Worm (Caenorhabditis elegans) whole organism, L2 larva: ENCODE data around the gene K08D8.10.

Experiments
- aly-2 ChIP-seq: fragments of 150-350 bp; optimal IDR thresholded peaks from 2 replicates; lab custom pipeline; 2014; ENCODE audit warnings: missing biosample characterization, missing genetic modification characterization
- blmp-1 ChIP-seq: sonication (generic microtip); optimal IDR thresholded peaks from 2 replicates; lab custom pipeline; 2017; ENCODE audit warnings: missing genetic modification characterization, mild to moderate bottlenecking, missing compliant biosample characterization, antibody characterized with exemption, moderate library complexity; ENCODE audit not compliant: insufficient read depth
- egl-27 ChIP-seq: sonication (generic microtip); optimal IDR thresholded peaks from 3 replicates; lab custom pipeline; 2017; ENCODE audit warnings: missing biosample characterization, missing genetic modification reagents, missing genetic modification characterization
- fos-1 ChIP-seq: fragments of 150-350 bp; optimal IDR thresholded peaks from 2 replicates; lab custom pipeline; 2014; ENCODE audit warnings: missing biosample characterization, missing genetic modification characterization
- lin-39 ChIP-seq: fragments of 150-350 bp; optimal IDR thresholded peaks from 2 replicates; lab custom pipeline; 2014; ENCODE audit warnings: missing biosample characterization, missing genetic modification reagents, missing genetic modification characterization
- mbf-1 ChIP-seq: sonication (generic microtip); optimal IDR thresholded peaks from 2 replicates; lab custom pipeline; 2017; ENCODE audit warnings: missing biosample characterization, missing genetic modification characterization
- nhr-11 ChIP-seq: fragments of 150-350 bp; optimal IDR thresholded peaks from 2 replicates; lab custom pipeline; 2014; ENCODE audit warnings: missing biosample characterization, missing genetic modification characterization
- nhr-12 ChIP-seq: fragments of 150-350 bp; optimal IDR thresholded peaks from 2 replicates; lab custom pipeline; 2014; ENCODE audit warnings: missing biosample characterization, missing genetic modification characterization
- peb-1 ChIP-seq: fragments of 150-350 bp; optimal IDR thresholded peaks from 2 replicates; lab custom pipeline; 2014; ENCODE audit warnings: missing biosample characterization, missing genetic modification characterization
- snpc-4 ChIP-seq: fragments of 150-350 bp; optimal IDR thresholded peaks from 2 replicates; lab custom pipeline; 2014; ENCODE audit warnings: missing biosample characterization, missing genetic modification characterization

- TF ChIP-seq aly-2 (tag; lab: Kevin White, UChicago) (no peak), snpc-4 (tag; lab: Kevin White, UChicago) (no peak), mbf-1 (no peak), nhr-11 (no peak), fos-1 (tag; lab: Kevin White, UChicago) (no peak), lin-39 (tag; lab: Kevin White, UChicago) (no peak), nhr-12 (tag; lab: Kevin White, UChicago) (no peak), egl-27 (tag; lab: Kevin White, UChicago) (no peak), blmp-1 (tag; lab: Kevin White, UChicago) (no peak), peb-1 (tag; lab: Kevin White, UChicago) (no peak)
These were observed 24.0 kb downstream of the K08D8.10 start, which contains the start of gene srlf-4 for ce11 chrIV:12924332-12924731.
